Worm (Caenorhabditis elegans): ENCODE data around the gene chtb-3.

chtb-3 gene

ce11 chrX:6292143-6292542 lies 27.3 kb downstream of the chtb-3 start (continued):
- TF ChIP-seq vab-7 (GFP tag; IDR thresholded peaks at IDR 0.05), result peak; percentile 97
- peak; percentile 24 for TF ChIP-seq nhr-28 (tag; optimal IDR thresholded peaks at IDR 0.05)
- peak; percentile 89 for TF ChIP-seq nhr-41 (GFP tag; IDR thresholded peaks at IDR 0.05)
- TF ChIP-seq madf-9 (GFP tag; conservative IDR thresholded peaks at IDR 0.05), result peak; percentile 91
- TF ChIP-seq saeg-2 (GFP tag; IDR thresholded peaks at IDR 0.05), result peak; percentile 78; the same call in 1 of the 2 replicates
- TF ChIP-seq Y105C5A.15 (GFP tag; IDR thresholded peaks at IDR 0.05), result peak; percentile 97
- peak; percentile 64 for TF ChIP-seq Y5F2A.4 (GFP tag; optimal IDR thresholded peaks at IDR 0.05)
- TF ChIP-seq T26A8.4 (GFP tag; IDR thresholded peaks at IDR 0.05), result peak; percentile 92
- peak; percentile 45 for TF ChIP-seq spr-3 (GFP tag; optimal IDR thresholded peaks at IDR 0.05)
- TF ChIP-seq lin-15B (tag; optimal IDR thresholded peaks at IDR 0.05), result no peak
- TF ChIP-seq dmd-6 (GFP tag; IDR thresholded peaks at IDR 0.05), result peak; percentile 71
- TF ChIP-seq mxl-3 (GFP tag; optimal IDR thresholded peaks at IDR 0.05), result peak; percentile 65
- no peak for TF ChIP-seq attf-4 (tag; optimal IDR thresholded peaks at IDR 0.05)
- TF ChIP-seq nhr-76 (tag; optimal IDR thresholded peaks at IDR 0.05), result no peak
- no peak for TF ChIP-seq tag-97 (GFP tag; IDR thresholded peaks at IDR 0.05)
- TF ChIP-seq mdl-1 (tag; optimal IDR thresholded peaks at IDR 0.05), result peak in 1 of 2 experiments; percentile 56
- no peak for TF ChIP-seq daf-12 (tag; optimal IDR thresholded peaks at IDR 0.05)
- TF ChIP-seq aly-2 (tag; optimal IDR thresholded peaks at IDR 0.05), result peak; percentile 46
- peak; percentile 67 for TF ChIP-seq lir-3 (tag; optimal IDR thresholded peaks at IDR 0.05)
- no peak for TF ChIP-seq nhr-10 (tag; optimal IDR thresholded peaks at IDR 0.05)
- peak; percentile 82 for TF ChIP-seq ceh-20 (GFP tag; IDR thresholded peaks at IDR 0.05)
- TF ChIP-seq pqm-1 (tag; optimal IDR thresholded peaks at IDR 0.05), result no peak
- peak; percentile 89 for TF ChIP-seq mes-2 (tag; optimal IDR thresholded peaks at IDR 0.05; ENCODE audit: poor library complexity, severe bottlenecking)
- TF ChIP-seq nhr-42 (GFP tag; IDR thresholded peaks at IDR 0.05), result peak; percentile 81
- TF ChIP-seq F37D6.2 (tag; optimal IDR thresholded peaks at IDR 0.05), result peak; percentile 75
- TF ChIP-seq zfp-2 (tag; optimal IDR thresholded peaks at IDR 0.05), result no peak
- TF ChIP-seq zag-1 (tag; optimal IDR thresholded peaks at IDR 0.05), result no peak
- TF ChIP-seq ama-1 (optimal IDR thresholded peaks at IDR 0.05), result no peak
- TF ChIP-seq skn-1 (tag; optimal IDR thresholded peaks at IDR 0.05), result no peak
- TF ChIP-seq hlh-11 (tag; optimal IDR thresholded peaks at IDR 0.05), result peak; percentile 57
- peak; percentile 72 for TF ChIP-seq nhr-102 (tag; optimal IDR thresholded peaks at IDR 0.05)
- TF ChIP-seq Y75B8A.6 (GFP tag; IDR thresholded peaks at IDR 0.05), result peak; percentile 93
- TF ChIP-seq lin-39 (tag; optimal IDR thresholded peaks at IDR 0.05), result no peak
- TF ChIP-seq hif-1 (tag; optimal IDR thresholded peaks at IDR 0.05), result peak; percentile 31 to 37
- peak; percentile 54 for TF ChIP-seq ztf-7 (tag; optimal IDR thresholded peaks at IDR 0.05)
- peak; percentile 52 for TF ChIP-seq lin-13 (GFP tag; optimal IDR thresholded peaks at IDR 0.05)
- TF ChIP-seq gei-8 (GFP tag; optimal IDR thresholded peaks at IDR 0.05), result peak; percentile 76
- no peak for TF ChIP-seq unc-62 (GFP tag; optimal IDR thresholded peaks at IDR 0.05 in 1 of 2)
- TF ChIP-seq unc-62 (tag; optimal IDR thresholded peaks at IDR 0.05), result no peak
- no peak for TF ChIP-seq R02D3.7 (tag; optimal IDR thresholded peaks at IDR 0.05)
- 0 out of 2 replicates have a peak, but pooled peaks have one; percentile 66 for TF ChIP-seq ZK337.2 (GFP tag; IDR thresholded peaks at IDR 0.05)
- peak; percentile 81 for TF ChIP-seq Y48G9A.11 (GFP tag; IDR thresholded peaks at IDR 0.05)
- TF ChIP-seq mep-1 (tag; optimal IDR thresholded peaks at IDR 0.05), result peak; percentile 83
- no peak for TF ChIP-seq F49E8.2 (tag; optimal IDR thresholded peaks at IDR 0.05; ENCODE audit: borderline replicate concordance)
- TF ChIP-seq T20F7.1 (GFP tag; optimal IDR thresholded peaks at IDR 0.05), result no peak
- peak; percentile 62 for TF ChIP-seq F10B5.3 (tag; optimal IDR thresholded peaks at IDR 0.05)
- TF ChIP-seq fos-1 (tag; optimal IDR thresholded peaks at IDR 0.05), result no peak
- no peak for TF ChIP-seq lsy-2 (tag; optimal IDR thresholded peaks at IDR 0.05)
- no peak for TF ChIP-seq jun-1 (tag; optimal IDR thresholded peaks at IDR 0.05)
- peak; percentile 55; the same call in 1 of the 2 replicates for TF ChIP-seq zip-11 (GFP tag; IDR thresholded peaks at IDR 0.05)
- no peak for TF ChIP-seq snpc-4 (tag; optimal IDR thresholded peaks at IDR 0.05)
- peak; percentile 75 for TF ChIP-seq nhr-48 (tag; optimal IDR thresholded peaks at IDR 0.05)
- TF ChIP-seq lin-1 (GFP tag; IDR thresholded peaks at IDR 0.05), result 0 out of 2 replicates have a peak, but pooled peaks have one; percentile 72
